Worm (Caenorhabditis elegans) whole organism, L1 larva: ENCODE data around the gene Y73F8A.13.
A peak's percentile ranks its signal among the peaks of the same experiment; 100 is the strongest.

Source experiments
- F16B12.6 ChIP-seq: fragments of 150-350 bp; optimal IDR thresholded peaks from 2 replicates; lab custom pipeline; 2014; ENCODE audit warnings: missing biosample characterization, missing genetic modification characterization
- aly-2 ChIP-seq: fragments of 150-350 bp; optimal IDR thresholded peaks from 2 replicates; lab custom pipeline; 2014; ENCODE audit warnings: missing biosample characterization, missing genetic modification characterization
- efl-1 ChIP-seq, 4 experiments: fragments of 150-350 bp; optimal IDR thresholded peaks in 3 of 4; peaks in 1 of 4; 1 replicate in 1 of 4; 2 replicates in 3 of 4; lab custom pipeline; 2014; ENCODE audit warnings: missing biosample characterization in 2 of 4, missing genetic modification characterization in 2 of 4, missing genetic modification reagents in 2 of 4
- efl-3 ChIP-seq: fragments of 200-800 bp; sonication (Bioruptor generic); optimal IDR thresholded peaks from 2 replicates; lab custom pipeline; 2018; ENCODE audit warnings: mild to moderate bottlenecking, missing genetic modification characterization, missing compliant biosample characterization
- egl-13 ChIP-seq: sonication (generic microtip); optimal IDR thresholded peaks from 2 replicates; lab custom pipeline; 2016; ENCODE audit warnings: missing genotype, missing genetic modification reagents, missing genetic modification characterization, missing compliant biosample characterization
- egl-27 ChIP-seq, 2 experiments: fragments of 150-350 bp in 1 of 2; sonication (generic microtip); optimal IDR thresholded peaks; 3 replicates each; lab custom pipeline; 2017 to 2018; ENCODE audit warnings: missing biosample characterization in 2 of 2, missing genetic modification characterization in 2 of 2, missing genetic modification reagents in 2 of 2
- fkh-8 ChIP-seq: sonication (generic microtip); optimal IDR thresholded peaks from 2 replicates; lab custom pipeline; 2016; ENCODE audit warnings: mild to moderate bottlenecking, missing genetic modification characterization, missing compliant biosample characterization
- fos-1 ChIP-seq: fragments of 150-350 bp; optimal IDR thresholded peaks from 2 replicates; lab custom pipeline; 2014; ENCODE audit warnings: missing biosample characterization, missing genetic modification characterization
- jun-1 ChIP-seq: fragments of 150-350 bp; optimal IDR thresholded peaks from 2 replicates; lab custom pipeline; 2014; ENCODE audit warnings: missing biosample characterization, missing genetic modification reagents, missing genetic modification characterization
- lin-13 ChIP-seq: fragments of 150-350 bp; optimal IDR thresholded peaks from 2 replicates; lab custom pipeline; 2014; ENCODE audit warnings: missing biosample characterization, missing genetic modification reagents, missing genetic modification characterization
- lin-35 ChIP-seq, 2 experiments: fragments of 150-350 bp; optimal IDR thresholded peaks; 2 replicates each; lab custom pipeline; 2014; ENCODE audit warnings: missing biosample characterization in 2 of 2, missing genetic modification characterization in 2 of 2, missing genetic modification reagents in 2 of 2
- mef-2 ChIP-seq: fragments of 150-350 bp; optimal IDR thresholded peaks from 2 replicates; lab custom pipeline; 2014; ENCODE audit warnings: missing biosample characterization, missing genetic modification characterization
- nhr-20 ChIP-seq: sonication (generic microtip); optimal IDR thresholded peaks from 2 replicates; lab custom pipeline; 2016; ENCODE audit warnings: mild to moderate bottlenecking, missing genetic modification characterization, missing compliant biosample characterization
- nhr-47 ChIP-seq: sonication (generic microtip); optimal IDR thresholded peaks from 2 replicates; lab custom pipeline; 2016; ENCODE audit warnings: mild to moderate bottlenecking, missing genetic modification characterization, moderate library complexity, missing compliant biosample characterization
- nhr-85 ChIP-seq: sonication (generic microtip); peaks from one replicate; lab custom pipeline; 2016; ENCODE audit warnings: missing genetic modification characterization, inconsistent platforms, missing compliant biosample characterization
- pax-3 ChIP-seq: fragments of 200-800 bp; sonication (Bioruptor generic); optimal IDR thresholded peaks from 2 replicates; lab custom pipeline; 2018; ENCODE audit warnings: mild to moderate bottlenecking, missing genetic modification characterization, moderate library complexity, missing compliant biosample characterization
- rnt-1 ChIP-seq: sonication (generic microtip); optimal IDR thresholded peaks from 2 replicates; lab custom pipeline; 2016; ENCODE audit warnings: mild to moderate bottlenecking, missing genetic modification characterization, moderate library complexity, missing compliant biosample characterization
- sup-37 ChIP-seq: fragments of 200-800 bp; sonication (Bioruptor generic); optimal IDR thresholded peaks from 2 replicates; lab custom pipeline; 2018; ENCODE audit warnings: mild to moderate bottlenecking, missing genetic modification characterization, missing compliant biosample characterization
- unc-86 ChIP-seq: sonication (generic microtip); optimal IDR thresholded peaks from 2 replicates; lab custom pipeline; 2016; ENCODE audit warnings: missing genetic modification characterization, missing compliant biosample characterization
- zag-1 ChIP-seq: fragments of 150-350 bp; optimal IDR thresholded peaks from 2 replicates; lab custom pipeline; 2014; ENCODE audit warnings: missing biosample characterization, missing genetic modification characterization

The Y73F8A.13 gene

ce11 chrIV:15336778-15337177 lies 24.7 kb downstream of the Y73F8A.13 start, which contains the start of gene irld-59:
Gene irld-59, plus strand, starts transcription at chrIV:15337078.
- TF ChIP-seq lin-13 (no peak), rnt-1 (tag; lab: Kevin White, UChicago) (no peak), jun-1 (tag; lab: Kevin White, UChicago) (no peak), efl-3 (GFP tag; lab: Kevin White, UChicago) (no peak), nhr-85 (no peak), nhr-20 (tag; lab: Kevin White, UChicago) (no peak), egl-13 (tag; lab: Kevin White, UChicago) (no peak), fkh-8 (tag; lab: Kevin White, UChicago) (no peak), zag-1 (tag; lab: Kevin White, UChicago) (no peak), fos-1 (tag; lab: Kevin White, UChicago) (no peak), egl-27 (tag; optimal IDR thresholded peaks at IDR 0.05; lab: Kevin White, UChicago) (no peak), nhr-47 (tag; lab: Kevin White, UChicago) (no peak), sup-37 (GFP tag; lab: Kevin White, UChicago) (no peak), lin-35 (GFP tag; optimal IDR thresholded peaks at IDR 0.05; lab: Kevin White, UChicago) (no peak), aly-2 (tag; lab: Kevin White, UChicago) (no peak), pax-3 (no peak), F16B12.6 (tag; lab: Kevin White, UChicago) (no peak)

ce11 chrIV:15361244-15361643 lies 49.2 kb downstream of the Y73F8A.13 start, which contains the start of gene cpna-4:
Gene cpna-4, plus strand, starts transcription at chrIV:15361544.
- TF ChIP-seq efl-1 (optimal IDR thresholded peaks at IDR 0.05; lab: Kevin White, UChicago) (no peak), efl-1 (GFP tag; optimal IDR thresholded peaks at IDR 0.05 in 1 of 2; lab: Kevin White, UChicago) (peak in 1 of 2 experiments; percentile 24), mef-2 (no peak)

- TF ChIP-seq nhr-85 (peak; percentile 44), unc-86 (peak; percentile 13), fkh-8 (tag; lab: Kevin White, UChicago) (no peak)
These were observed 49.8 kb downstream of the Y73F8A.13 start for ce11 chrIV:15361884-15362283.
